Fruit fly (Drosophila melanogaster) whole organism: Measurements from ENCODE around the gene Pvf2.

ENCODE experiments used
- CG8478 ChIP-seq: fragments of >200 bp; optimal IDR thresholded peaks from 2 replicates; lab custom pipeline; 2018; ENCODE audit warnings: inconsistent platforms
- pan ChIP-seq: fragments of >200 bp; optimal IDR thresholded peaks from 2 replicates; lab custom pipeline; 2017
- psq ChIP-seq: fragments of >200 bp; optimal IDR thresholded peaks from 2 replicates; lab custom pipeline; 2017
- usp ChIP-seq: fragments of >200 bp; optimal IDR thresholded peaks from 2 replicates; lab custom pipeline; 2017; ENCODE audit warnings: missing biosample characterization, missing genetic modification characterization, mixed read lengths

DNA sequence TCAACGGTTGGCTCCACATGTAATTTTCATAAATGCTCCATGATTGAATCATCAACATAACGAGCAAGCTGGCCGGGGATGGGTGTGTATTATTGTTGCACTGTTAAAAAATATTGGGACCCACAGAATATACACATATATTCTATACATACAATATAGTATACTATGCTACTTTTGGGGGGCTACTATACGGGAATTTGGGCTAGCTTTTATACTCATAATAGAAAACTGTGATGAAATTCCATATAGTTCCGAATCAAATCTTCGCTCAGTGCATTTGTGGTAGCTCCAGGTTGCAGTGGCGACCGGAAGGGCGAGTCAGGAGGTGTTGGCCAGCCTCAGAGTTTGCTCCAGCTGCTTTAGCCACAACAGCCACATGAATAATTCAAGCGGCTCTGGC lies 12.6 kb downstream of the Pvf2 start:
- no peak for TF ChIP-seq pan (lab: Kevin White, UChicago)
- no peak for TF ChIP-seq CG8478 (lab: Kevin White, UChicago)
- no peak for TF ChIP-seq psq (lab: Kevin White, UChicago)
- no peak for TF ChIP-seq usp (GFP tag; lab: Kevin White, UChicago)
